Worm (Caenorhabditis elegans): Measurements from ENCODE around the gene ZK1098.12.

DNA sequence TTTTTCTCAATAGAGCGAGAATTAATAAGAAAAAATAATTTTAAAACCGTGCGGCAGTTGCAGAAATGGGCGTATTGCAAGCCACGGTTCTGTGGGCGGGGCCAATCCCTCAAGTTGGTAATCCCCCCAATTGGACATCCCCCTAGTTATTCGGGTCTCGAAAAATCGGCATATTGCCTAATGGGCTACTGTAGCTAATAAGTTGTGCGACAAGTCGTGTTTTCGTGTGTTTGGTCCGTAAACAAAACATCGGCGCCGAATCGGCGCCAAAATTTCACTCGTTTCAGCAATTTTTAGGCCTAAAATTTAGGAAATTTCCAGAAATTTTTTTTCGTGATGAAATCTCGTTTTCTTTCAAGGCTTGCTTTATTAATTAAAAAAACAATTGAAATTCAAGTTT, 40.6 kb upstream of the ZK1098.12 start:
- TF ChIP-seq mab-5 (tag; optimal IDR thresholded peaks at IDR 0.05) (no peak), lin-13 (tag; optimal IDR thresholded peaks at IDR 0.05) (no peak), nhr-28 (tag; optimal IDR thresholded peaks at IDR 0.05) (no peak), unc-62 (GFP tag; optimal IDR thresholded peaks at IDR 0.05) (no peak), ztf-11 (tag; optimal IDR thresholded peaks at IDR 0.05) (no peak), drap-1 (GFP tag; optimal IDR thresholded peaks at IDR 0.05) (no peak), lsy-2 (tag; optimal IDR thresholded peaks at IDR 0.05) (no peak), nhr-237 (tag; optimal IDR thresholded peaks at IDR 0.05) (no peak), blmp-1 (tag; optimal IDR thresholded peaks at IDR 0.05) (no peak), unc-39 (tag; optimal IDR thresholded peaks at IDR 0.05) (no peak), nhr-2 (tag; optimal IDR thresholded peaks at IDR 0.05) (no peak), sem-2 (GFP tag; optimal IDR thresholded peaks at IDR 0.05) (no peak), snpc-4 (tag; optimal IDR thresholded peaks at IDR 0.05) (no peak)

All from whole organism, mixed stage, embryonic.